Worm (Caenorhabditis elegans) whole organism, L3 larva: ENCODE data around the gene F08F1.4.

Experiments used
- ZK546.5 ChIP-seq: sonication (generic microtip); optimal IDR thresholded peaks from 2 replicates; lab custom pipeline; 2017; ENCODE audit warnings: missing biosample characterization, missing genetic modification characterization
- ceh-82 ChIP-seq: fragments of 150-350 bp; optimal IDR thresholded peaks from 2 replicates; lab custom pipeline; 2014; ENCODE audit warnings: missing biosample characterization, missing genetic modification characterization
- ceh-9 ChIP-seq: sonication (generic microtip); optimal IDR thresholded peaks from 2 replicates; lab custom pipeline; 2018; ENCODE audit warnings: missing biosample characterization, missing genetic modification characterization
- jun-1 ChIP-seq: fragments of 150-350 bp; optimal IDR thresholded peaks from 2 replicates; lab custom pipeline; 2014; ENCODE audit warnings: missing biosample characterization, missing genetic modification reagents, missing genetic modification characterization
- pha-4 ChIP-seq: fragments of 150-350 bp; optimal IDR thresholded peaks from 2 replicates; lab custom pipeline; 2014; ENCODE audit warnings: missing biosample characterization, missing genetic modification reagents, missing genetic modification characterization

DNA sequence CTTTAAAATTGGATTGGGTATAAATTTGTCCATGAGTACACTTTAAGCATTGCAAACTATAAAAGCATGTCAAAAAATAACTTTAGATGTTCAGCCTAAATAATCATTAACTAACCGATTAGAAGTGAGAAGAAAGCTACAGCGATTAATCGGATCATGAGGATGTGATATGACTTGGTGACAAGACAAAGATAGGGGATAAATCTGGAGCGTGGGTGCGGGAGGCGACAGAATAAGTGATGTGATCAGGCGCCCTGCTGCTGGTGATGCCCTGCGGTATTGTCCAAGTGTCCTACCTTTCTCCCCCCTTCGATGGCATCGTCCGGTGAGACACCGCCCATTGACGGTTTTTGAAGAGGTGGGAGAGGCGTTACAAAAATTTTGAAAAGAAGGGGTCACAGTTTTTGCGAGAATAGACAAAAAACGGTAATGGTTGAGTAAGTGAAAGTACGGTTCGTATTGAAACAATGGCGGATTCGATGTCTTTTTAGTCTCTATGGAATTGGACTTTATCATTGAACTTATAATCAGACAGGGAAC, 28.5 kb upstream of the F08F1.4 start, which contains the start of gene F41D9.2:
- TF ChIP-seq ceh-82, result no peak
- TF ChIP-seq jun-1 (tag; lab: Kevin White, UChicago), result no peak
- no peak for TF ChIP-seq pha-4 (tag; lab: Kevin White, UChicago)
- no peak for TF ChIP-seq ceh-9
- TF ChIP-seq ZK546.5 (tag; lab: Kevin White, UChicago), result no peak
